Worm (Caenorhabditis elegans) whole organism, L4 larva: ENCODE data around the gene Y69E1A.4.

Experiments used
- ces-1 ChIP-seq: fragments of 150-350 bp; sonication (generic microtip); optimal IDR thresholded peaks from 4 replicates; lab custom pipeline; 2014; ENCODE audit warnings: missing biosample characterization, missing genetic modification reagents, missing genetic modification characterization
- dpl-1 ChIP-seq: fragments of 150-350 bp; optimal IDR thresholded peaks from 2 replicates; lab custom pipeline; 2014; ENCODE audit warnings: missing biosample characterization, missing genetic modification reagents, missing genetic modification characterization
- lim-7 ChIP-seq: fragments of 200-800 bp; sonication (Bioruptor generic); IDR thresholded peaks from 2 replicates; pipeline ENCODE4 v1.3.6; 2022; ENCODE audit warnings: missing genetic modification characterization, missing compliant biosample characterization
- lin-15B ChIP-seq: fragments of 150-350 bp; sonication (generic microtip); optimal IDR thresholded peaks from 3 replicates; lab custom pipeline; 2014; ENCODE audit warnings: missing biosample characterization, missing genetic modification characterization
- nhr-11 ChIP-seq: fragments of 150-350 bp; optimal IDR thresholded peaks from 2 replicates; lab custom pipeline; 2014; ENCODE audit warnings: missing biosample characterization, missing genetic modification characterization
- nhr-28 ChIP-seq: fragments of 150-350 bp; optimal IDR thresholded peaks from 2 replicates; lab custom pipeline; 2014; ENCODE audit warnings: missing biosample characterization, missing genetic modification characterization
- zag-1 ChIP-seq: fragments of 150-350 bp; optimal IDR thresholded peaks from 2 replicates; lab custom pipeline; 2014; ENCODE audit warnings: missing biosample characterization, missing genetic modification characterization

- TF ChIP-seq lin-15B (tag; lab: Kevin White, UChicago) = no peak
- TF ChIP-seq nhr-11 (tag; lab: Kevin White, UChicago) = no peak
- no peak for TF ChIP-seq ces-1 (GFP tag; lab: Kevin White, UChicago)
- no peak for TF ChIP-seq dpl-1 (GFP tag; lab: Kevin White, UChicago)
- peak; percentile 73 for TF ChIP-seq nhr-28
- TF ChIP-seq lim-7 (GFP tag; lab: Robert Waterston, UW) = no peak
- TF ChIP-seq zag-1 (tag; lab: Kevin White, UChicago) = no peak
These were observed 45.3 kb upstream of the Y69E1A.4 start, which contains the start of gene pyk-2 for ce11 chrIV:10909708-10910107.
